Worm (Caenorhabditis elegans): ENCODE data around the gene K09F5.4.

K09F5.4 gene

DNA sequence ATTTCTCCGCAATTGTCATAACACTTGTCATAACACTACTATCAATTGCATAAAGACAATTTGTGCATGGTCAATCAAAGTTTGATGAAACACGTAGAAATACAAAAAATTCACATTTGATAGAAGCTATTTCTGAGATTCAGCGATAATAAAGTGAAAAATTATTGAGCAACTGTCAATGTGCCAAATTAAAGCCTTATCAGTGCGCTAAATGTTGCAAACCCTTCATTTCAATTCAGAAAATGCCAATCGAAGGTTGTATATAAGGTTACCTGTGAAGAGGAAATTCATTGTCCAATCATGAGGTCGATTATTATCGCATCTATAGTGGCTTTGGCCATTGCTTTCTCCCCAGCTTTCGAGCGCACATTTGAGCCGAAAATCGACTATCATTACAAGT lies 17.1 kb upstream of the K09F5.4 start, which contains the start of gene vit-1:
vit-1 (plus strand) TSS at position 289 of the 400 bp plus-strand sequence.
- no peak for TF ChIP-seq F13C5.2 (tag; optimal IDR thresholded peaks at IDR 0.05)
- no peak for TF ChIP-seq tbx-37 (GFP tag; conservative IDR thresholded peaks at IDR 0.05)
- TF ChIP-seq hmbx-1 (tag; optimal IDR thresholded peaks at IDR 0.05), result no peak
- TF ChIP-seq flt-1 (GFP tag; IDR thresholded peaks at IDR 0.05), result no peak
- TF ChIP-seq ets-7 (tag; optimal IDR thresholded peaks at IDR 0.05), result no peak
- TF ChIP-seq tra-4 (tag; optimal IDR thresholded peaks at IDR 0.05), result no peak
- TF ChIP-seq scrt-1 (GFP tag; IDR thresholded peaks at IDR 0.05), result no peak
- TF ChIP-seq ceh-13 (GFP tag; optimal IDR thresholded peaks at IDR 0.05), result no peak
- no peak for TF ChIP-seq ceh-36 (tag; optimal IDR thresholded peaks at IDR 0.05)
- no peak for TF ChIP-seq ama-1 (optimal IDR thresholded peaks at IDR 0.05)
- TF ChIP-seq tbx-11 (GFP tag; IDR thresholded peaks at IDR 0.05), result no peak
- TF ChIP-seq aly-1 (tag; optimal IDR thresholded peaks at IDR 0.05), result no peak

- TF ChIP-seq tbx-37 (GFP tag; conservative IDR thresholded peaks at IDR 0.05), result no peak
These were observed 15.8 kb upstream of the K09F5.4 start for ce11 chrX:7726351-7726750.

DNA sequence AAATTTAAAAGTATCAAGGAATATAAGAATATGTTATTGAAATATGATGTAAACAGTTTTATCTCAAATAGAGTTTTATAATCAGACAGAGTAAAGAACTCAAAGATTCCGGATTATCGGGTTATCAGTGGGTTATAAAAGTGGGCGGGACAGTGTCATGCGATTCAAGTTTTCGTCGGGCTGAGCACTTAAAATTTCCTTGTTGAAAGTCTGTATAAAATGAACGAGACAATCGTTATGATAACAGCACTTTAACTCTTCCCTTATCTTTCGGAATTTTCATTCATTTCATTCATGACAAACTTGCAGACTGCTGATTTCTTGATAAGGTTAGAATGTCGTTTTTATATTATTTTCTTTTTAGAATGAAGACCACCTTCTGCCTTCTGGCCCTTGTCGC lies 15.1 kb upstream of the K09F5.4 start, which contains the start of gene spp-14:
spp-14 (plus strand) TSS at position 365 of the 400 bp plus-strand sequence.
- TF ChIP-seq ceh-36 (tag; optimal IDR thresholded peaks at IDR 0.05) (no peak), tbx-11 (GFP tag; IDR thresholded peaks at IDR 0.05) (no peak), hnd-1 (tag; optimal IDR thresholded peaks at IDR 0.05) (no peak), ama-1 (optimal IDR thresholded peaks at IDR 0.05) (no peak)

DNA sequence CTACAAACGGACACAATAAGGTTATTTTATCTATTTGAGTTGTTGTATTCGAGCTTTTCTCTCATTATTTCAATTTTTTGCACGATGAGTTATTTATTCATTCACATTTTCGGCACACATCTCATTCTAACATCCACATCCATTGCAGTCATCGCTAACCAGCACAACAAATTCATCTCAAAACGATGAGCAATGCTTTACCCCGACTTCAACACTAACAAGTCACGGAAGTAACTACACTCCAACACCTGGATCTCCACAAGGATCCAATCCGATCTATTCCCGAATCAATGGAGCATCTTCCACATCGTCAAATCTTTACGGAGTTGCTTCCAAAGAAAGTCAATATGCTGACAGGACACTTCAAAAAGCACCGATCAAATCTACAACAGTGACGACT lies 13.6 kb upstream of the K09F5.4 start:
- no peak for TF ChIP-seq aly-1 (tag; optimal IDR thresholded peaks at IDR 0.05)
- no peak for TF ChIP-seq ceh-36 (tag; optimal IDR thresholded peaks at IDR 0.05)
- TF ChIP-seq ama-1 (optimal IDR thresholded peaks at IDR 0.05), result no peak
- TF ChIP-seq tra-4 (tag; optimal IDR thresholded peaks at IDR 0.05), result no peak
- TF ChIP-seq F13C5.2 (tag; optimal IDR thresholded peaks at IDR 0.05), result no peak
- TF ChIP-seq scrt-1 (GFP tag; IDR thresholded peaks at IDR 0.05), result no peak

DNA sequence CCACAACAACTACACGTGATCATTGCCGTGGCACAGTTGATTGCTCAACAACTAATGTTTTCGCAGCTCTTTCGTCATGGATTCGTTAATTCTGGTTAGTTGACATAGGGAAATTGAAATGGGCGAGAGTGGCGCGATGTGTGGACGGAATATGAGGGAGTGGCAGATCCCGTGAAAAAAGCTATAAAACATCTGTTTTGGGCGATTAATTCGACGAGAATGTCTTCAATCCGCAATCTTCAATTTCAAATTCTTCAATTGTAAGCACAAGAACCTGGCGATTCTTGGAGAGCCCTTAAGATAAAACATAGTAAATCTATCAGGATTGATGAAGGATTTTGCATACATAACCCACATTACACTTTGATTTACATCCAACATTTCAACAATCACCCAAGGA lies 10.0 kb upstream of the K09F5.4 start:
- TF ChIP-seq pes-1 (GFP tag; IDR thresholded peaks at IDR 0.05) (no peak), aly-1 (tag; optimal IDR thresholded peaks at IDR 0.05) (no peak), sea-1 (GFP tag; conservative IDR thresholded peaks at IDR 0.05) (no peak), F13C5.2 (tag; optimal IDR thresholded peaks at IDR 0.05) (no peak), hnd-1 (tag; optimal IDR thresholded peaks at IDR 0.05) (no peak)

DNA sequence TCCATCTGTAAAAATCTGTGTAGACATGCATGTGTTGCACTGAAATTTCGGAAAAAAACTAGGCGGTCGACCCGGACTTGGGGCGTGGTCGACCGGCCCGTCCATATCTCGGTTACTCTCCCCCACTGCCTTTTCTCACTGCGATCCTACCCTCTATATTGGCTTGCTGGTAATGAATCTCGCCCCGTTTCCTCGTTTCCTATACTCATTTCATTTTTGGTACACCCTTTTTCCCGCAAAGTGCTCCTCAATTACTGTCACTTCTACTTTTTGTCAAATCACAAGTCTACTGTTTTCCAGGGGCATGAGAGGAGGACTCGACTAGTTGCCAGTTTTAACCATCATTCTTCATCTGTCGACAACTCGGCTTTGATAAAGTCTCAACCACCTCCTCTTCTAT lies 8.4 kb upstream of the K09F5.4 start, which contains the start of gene K09F5.6:
K09F5.6 (plus strand) TSS at position 301 of the 400 bp plus-strand sequence.
- no peak for TF ChIP-seq hmg-4 (GFP tag; optimal IDR thresholded peaks at IDR 0.05)
- TF ChIP-seq sea-1 (GFP tag; conservative IDR thresholded peaks at IDR 0.05), result no peak
- TF ChIP-seq flt-1 (GFP tag; IDR thresholded peaks at IDR 0.05), result no peak
- no peak for TF ChIP-seq F13C5.2 (tag; optimal IDR thresholded peaks at IDR 0.05)
- peak; percentile 23 for TF ChIP-seq aly-1 (tag; optimal IDR thresholded peaks at IDR 0.05)
- TF ChIP-seq ceh-36 (tag; optimal IDR thresholded peaks at IDR 0.05), result no peak
- no peak for TF ChIP-seq pes-1 (GFP tag; IDR thresholded peaks at IDR 0.05)
- no peak for TF ChIP-seq hnd-1 (tag; optimal IDR thresholded peaks at IDR 0.05)

DNA sequence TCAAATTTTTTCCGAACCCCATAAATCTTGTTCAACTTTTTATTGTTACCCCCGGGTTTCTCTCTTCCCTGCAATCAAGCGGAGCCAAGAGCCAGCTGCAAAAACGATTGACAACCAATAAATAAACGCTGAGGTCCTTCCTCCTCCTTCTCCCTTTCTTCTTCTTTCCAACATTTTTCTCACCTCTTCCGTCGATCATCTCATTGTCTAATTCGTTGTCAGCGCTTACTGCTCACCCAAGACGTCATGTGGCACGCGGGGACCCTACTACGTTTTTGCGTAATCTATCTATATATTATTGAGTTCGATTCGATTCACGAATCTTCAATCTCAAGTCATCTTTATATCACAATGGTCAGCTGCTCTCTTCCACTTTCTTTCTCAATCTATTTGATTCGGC lies 4.9 kb upstream of the K09F5.4 start:
- TF ChIP-seq hmg-4 (GFP tag; optimal IDR thresholded peaks at IDR 0.05) (no peak), ets-7 (tag; optimal IDR thresholded peaks at IDR 0.05) (no peak), scrt-1 (GFP tag; IDR thresholded peaks at IDR 0.05) (no peak), F13C5.2 (tag; optimal IDR thresholded peaks at IDR 0.05) (no peak), tra-4 (tag; optimal IDR thresholded peaks at IDR 0.05) (no peak), ama-1 (optimal IDR thresholded peaks at IDR 0.05) (no peak), hmbx-1 (tag; optimal IDR thresholded peaks at IDR 0.05) (no peak), sea-1 (GFP tag; conservative IDR thresholded peaks at IDR 0.05) (no peak), ceh-36 (tag; optimal IDR thresholded peaks at IDR 0.05) (no peak)

DNA sequence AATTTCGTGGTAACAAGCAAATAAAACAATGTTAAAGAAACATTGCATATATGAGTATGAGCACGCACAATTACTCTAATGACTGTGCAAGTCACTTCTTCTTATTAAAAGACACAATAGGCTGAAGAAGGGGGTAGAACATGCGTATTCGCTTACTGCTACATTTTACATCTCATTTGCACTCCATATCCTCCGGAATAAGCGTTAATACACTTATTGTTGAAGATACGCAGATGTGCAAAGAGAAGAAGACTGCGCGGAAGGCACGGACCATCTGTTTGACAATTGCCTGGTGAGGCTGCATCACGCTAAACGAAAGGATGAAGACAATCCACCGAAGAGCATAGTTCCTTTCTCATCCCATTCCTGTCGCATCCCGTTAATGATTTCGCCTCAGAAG lies 2.3 kb upstream of the K09F5.4 start:
- TF ChIP-seq hmg-4 (GFP tag; optimal IDR thresholded peaks at IDR 0.05) (peak; percentile 72), ceh-13 (GFP tag; optimal IDR thresholded peaks at IDR 0.05) (no peak)

DNA sequence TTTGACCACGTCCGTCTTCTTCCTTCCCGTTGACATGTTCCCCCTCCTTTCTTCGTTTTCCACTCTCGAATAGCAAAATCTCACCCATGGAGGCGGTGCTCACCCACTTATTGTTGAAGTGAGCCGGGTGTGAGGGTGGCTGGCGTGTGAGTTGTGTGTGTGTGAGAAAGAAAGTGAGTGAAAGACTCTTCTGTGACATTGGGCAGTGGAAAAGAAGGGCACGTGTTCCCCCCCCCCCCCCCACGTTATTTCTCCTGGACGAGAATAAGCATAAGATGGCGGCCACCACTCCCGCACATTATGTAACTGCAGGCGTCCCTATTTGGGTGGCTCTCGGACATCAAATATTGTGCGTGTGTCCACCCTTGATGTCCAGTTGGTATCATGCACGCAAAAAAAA lies 356 bp downstream of the K09F5.4 start:
- TF ChIP-seq ets-7 (tag; optimal IDR thresholded peaks at IDR 0.05) (no peak), B0310.2 (tag; optimal IDR thresholded peaks at IDR 0.05) (peak; percentile 37)

DNA sequence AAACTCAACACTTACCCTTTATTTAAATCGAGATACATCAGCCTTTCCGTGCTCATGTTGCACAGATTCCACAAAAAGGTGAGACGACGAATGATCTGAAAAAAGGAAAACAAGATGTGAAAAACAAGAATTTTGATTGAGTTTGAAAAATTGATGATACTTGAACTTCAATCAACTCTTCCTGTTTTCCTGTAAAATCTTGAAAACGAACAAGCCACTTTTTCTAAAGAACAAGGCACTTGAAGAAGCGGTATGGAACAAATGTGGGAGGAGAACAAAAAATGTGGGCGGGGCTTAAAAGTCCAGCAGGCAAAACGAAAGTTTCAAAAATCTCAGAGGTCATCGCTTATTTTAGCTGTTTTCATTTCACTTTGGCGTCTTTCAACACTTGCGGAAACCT lies 3.5 kb downstream of the K09F5.4 start, which contains the start of gene kvs-1:
kvs-1 (minus strand) TSS at position 101 of the 400 bp plus-strand sequence.
- TF ChIP-seq ama-1 (optimal IDR thresholded peaks at IDR 0.05), result no peak
- no peak for TF ChIP-seq ceh-36 (tag; optimal IDR thresholded peaks at IDR 0.05)
- TF ChIP-seq hmbx-1 (tag; optimal IDR thresholded peaks at IDR 0.05), result no peak
- no peak for TF ChIP-seq scrt-1 (GFP tag; IDR thresholded peaks at IDR 0.05)
- TF ChIP-seq tbx-11 (GFP tag; IDR thresholded peaks at IDR 0.05), result no peak
- no peak for TF ChIP-seq pes-1 (GFP tag; IDR thresholded peaks at IDR 0.05)
- TF ChIP-seq flt-1 (GFP tag; IDR thresholded peaks at IDR 0.05), result no peak
- TF ChIP-seq hmg-4 (GFP tag; optimal IDR thresholded peaks at IDR 0.05), result no peak
- no peak for TF ChIP-seq tra-4 (tag; optimal IDR thresholded peaks at IDR 0.05)
- no peak for TF ChIP-seq ceh-13 (GFP tag; optimal IDR thresholded peaks at IDR 0.05)
